Fruit fly (Drosophila melanogaster) whole organism, embryonic: ENCODE data around the gene CG5498.
A peak's percentile ranks its signal among the peaks of the same experiment; 100 is the strongest.

Experiments used
- Bteb2 ChIP-seq: fragments of 200-800 bp; sonication (Bioruptor generic); optimal IDR thresholded peaks from 2 replicates; lab custom pipeline; 2016; ENCODE audit warnings: missing biosample characterization, missing genetic modification characterization
- CG11398 ChIP-seq: fragments of 200-800 bp; sonication (Bioruptor generic); optimal IDR thresholded peaks from 2 replicates; lab custom pipeline; 2016; ENCODE audit warnings: missing biosample characterization, missing genetic modification characterization
- CG11695 ChIP-seq: fragments of 200-800 bp; sonication (Bioruptor generic); IDR thresholded peaks from 3 replicates; pipeline ENCODE4 v1.3.6; 2022; ENCODE audit warnings: missing biosample characterization, missing genetic modification characterization
- CG13775 ChIP-seq: fragments of 200-800 bp; sonication (Bioruptor generic); optimal IDR thresholded peaks from 3 replicates; lab custom pipeline; 2017; ENCODE audit warnings: missing biosample characterization, mild to moderate bottlenecking, missing genetic modification characterization
- CG15011 ChIP-seq: fragments of 200-800 bp; sonication (Bioruptor generic); optimal IDR thresholded peaks from 3 replicates; lab custom pipeline; 2018; ENCODE audit warnings: missing biosample characterization, mild to moderate bottlenecking, missing genetic modification characterization
- CG16813 ChIP-seq: fragments of 200-800 bp; sonication (Bioruptor generic); IDR thresholded peaks from 3 replicates; pipeline ENCODE4 v1.3.6; 2022; ENCODE audit warnings: missing biosample characterization, missing genetic modification characterization; ENCODE audit not compliant: partially characterized antibody
- CG17612 ChIP-seq: fragments of 200-800 bp; sonication (Bioruptor generic); IDR thresholded peaks from 2 replicates; pipeline ENCODE4 v1.3.6; 2022; ENCODE audit warnings: missing biosample characterization, missing genetic modification characterization
- CG17829 ChIP-seq: fragments of 200-800 bp; optimal IDR thresholded peaks from 2 replicates; lab custom pipeline; 2019; ENCODE audit warnings: missing biosample characterization, mild to moderate bottlenecking, missing genetic modification characterization, moderate library complexity
- CG18476 ChIP-seq: fragments of 200-800 bp; sonication (Bioruptor generic); optimal IDR thresholded peaks from 2 replicates; lab custom pipeline; 2016; ENCODE audit warnings: missing biosample characterization, mild to moderate bottlenecking, missing genetic modification characterization
- CG2199 ChIP-seq: fragments of 200-800 bp; sonication (Bioruptor generic); IDR thresholded peaks from 3 replicates; pipeline ENCODE4 v1.3.6; 2022; ENCODE audit warnings: missing biosample characterization, missing genetic modification characterization
- CG3163 ChIP-seq: fragments of 200-800 bp; sonication (Bioruptor generic); optimal IDR thresholded peaks from 3 replicates; lab custom pipeline; 2016; ENCODE audit warnings: missing biosample characterization, missing genetic modification characterization
- CG32772 ChIP-seq: fragments of 200-800 bp; sonication (Bioruptor generic); IDR thresholded peaks from 2 replicates; pipeline ENCODE4 v1.3.6; 2022; ENCODE audit warnings: missing biosample characterization, missing genetic modification characterization
- CG4282 ChIP-seq: fragments of 200-800 bp; sonication (Bioruptor generic); optimal IDR thresholded peaks from 2 replicates; lab custom pipeline; 2016; ENCODE audit warnings: missing biosample characterization, missing genetic modification characterization
- CG4617 ChIP-seq: fragments of 200-800 bp; sonication (Bioruptor generic); optimal IDR thresholded peaks from 3 replicates; lab custom pipeline; 2016; ENCODE audit warnings: missing biosample characterization, missing genetic modification characterization, borderline replicate concordance
- CG4707 ChIP-seq: fragments of 200-800 bp; sonication (Bioruptor generic); optimal IDR thresholded peaks from 2 replicates; lab custom pipeline; 2018; ENCODE audit warnings: missing biosample characterization, mild to moderate bottlenecking, missing genetic modification characterization, moderate library complexity
- CG6272 ChIP-seq: fragments of 200-800 bp; sonication (Bioruptor generic); IDR thresholded peaks from 2 replicates; pipeline ENCODE4 v1.3.6; 2022; ENCODE audit warnings: missing biosample characterization, missing genetic modification characterization
- CG7372 ChIP-seq: fragments of 200-800 bp; sonication (Bioruptor generic); IDR thresholded peaks from 2 replicates; pipeline ENCODE4 v1.3.6; 2022; ENCODE audit warnings: missing biosample characterization, missing genetic modification characterization
- CG7963 ChIP-seq: fragments of 200-800 bp; sonication (Bioruptor generic); IDR thresholded peaks from 3 replicates; pipeline ENCODE4 v1.3.6; 2022; ENCODE audit warnings: missing biosample characterization, missing genetic modification characterization; ENCODE audit not compliant: partially characterized antibody
- CG9817 ChIP-seq: fragments of 200-800 bp; sonication (Bioruptor generic); optimal IDR thresholded peaks from 2 replicates; lab custom pipeline; 2018; ENCODE audit warnings: missing biosample characterization, mild to moderate bottlenecking, missing genetic modification characterization, moderate library complexity
- CG9932 ChIP-seq: fragments of 200-800 bp; sonication (Bioruptor generic); IDR thresholded peaks from 2 replicates; pipeline ENCODE4 v1.3.6; 2022; ENCODE audit warnings: missing biosample characterization, missing genetic modification characterization
- CHES-1-like ChIP-seq: fragments of 200-800 bp; sonication (Bioruptor generic); optimal IDR thresholded peaks from 2 replicates; lab custom pipeline; 2016; ENCODE audit warnings: missing biosample characterization, missing genetic modification characterization
- Deaf1 ChIP-seq: fragments of 200-800 bp; optimal IDR thresholded peaks from 3 replicates; lab custom pipeline; 2019; ENCODE audit warnings: missing biosample characterization, mild to moderate bottlenecking, missing genetic modification characterization, moderate library complexity
- Dip3 ChIP-seq: fragments of 200-800 bp; sonication (Bioruptor generic); optimal IDR thresholded peaks from 3 replicates; lab custom pipeline; 2016; ENCODE audit warnings: missing biosample characterization, missing genetic modification characterization
- HLH3B ChIP-seq: fragments of 200-800 bp; sonication (Bioruptor generic); IDR thresholded peaks from 2 replicates; pipeline ENCODE4 v1.3.6; 2022; ENCODE audit warnings: missing biosample characterization, missing genetic modification characterization
- HLH4C ChIP-seq: fragments of 200-800 bp; sonication (Bioruptor generic); IDR thresholded peaks from 3 replicates; pipeline ENCODE4 v1.3.6; 2022; ENCODE audit warnings: missing biosample characterization, missing genetic modification characterization; ENCODE audit not compliant: partially characterized antibody
- Sox102F ChIP-seq: fragments of 200-800 bp; sonication (Bioruptor generic); optimal IDR thresholded peaks from 2 replicates; lab custom pipeline; 2018; ENCODE audit warnings: missing biosample characterization, mild to moderate bottlenecking, missing genetic modification characterization, moderate library complexity
- Sry-δ ChIP-seq: fragments of 200-800 bp; sonication (Bioruptor generic); optimal IDR thresholded peaks from 2 replicates; lab custom pipeline; 2016; ENCODE audit warnings: missing biosample characterization, missing genetic modification characterization
- Xrp1 ChIP-seq: fragments of 200-800 bp; sonication (Bioruptor generic); IDR thresholded peaks from 2 replicates; pipeline ENCODE4 v1.3.6; 2022; ENCODE audit warnings: missing biosample characterization, missing genetic modification characterization
- amos ChIP-seq: fragments of 200-800 bp; sonication (Bioruptor generic); IDR thresholded peaks from 2 replicates; pipeline ENCODE4 v1.3.6; 2022; ENCODE audit warnings: missing biosample characterization, missing genetic modification characterization; ENCODE audit not compliant: partially characterized antibody
- ase ChIP-seq: fragments of 200-800 bp; sonication (Bioruptor generic); IDR thresholded peaks from 3 replicates; pipeline ENCODE4 v1.3.6; 2022; ENCODE audit warnings: missing biosample characterization, missing genetic modification characterization
- gsb ChIP-seq: fragments of 200-800 bp; sonication (Bioruptor generic); IDR thresholded peaks from 2 replicates; pipeline ENCODE4 v1.3.6; 2022; ENCODE audit warnings: missing biosample characterization, missing genetic modification characterization
- her ChIP-seq: fragments of 200-800 bp; sonication (Bioruptor generic); optimal IDR thresholded peaks from 2 replicates; lab custom pipeline; 2016; ENCODE audit warnings: missing biosample characterization, missing genetic modification characterization
- hkb ChIP-seq, 2 experiments: fragments of 200-800 bp in 1 of 2; fragments of >200 bp in 1 of 2; sonication (Bioruptor generic) in 1 of 2; IDR thresholded peaks in 1 of 2; optimal IDR thresholded peaks in 1 of 2; 2 replicates each; pipeline versions ENCODE4 v1.3.6 to Lab custom; 2017 to 2022; ENCODE audit warnings: missing biosample characterization in 1 of 2, missing genetic modification characterization in 1 of 2
- lab ChIP-seq: fragments of 200-800 bp; sonication (Bioruptor generic); optimal IDR thresholded peaks from 3 replicates; lab custom pipeline; 2017; ENCODE audit warnings: missing biosample characterization, missing genetic modification characterization, mild to moderate bottlenecking, moderate library complexity, missing genetic modification reagents
- nerfin-2 ChIP-seq: fragments of 200-800 bp; sonication (Bioruptor generic); IDR thresholded peaks from 2 replicates; pipeline ENCODE4 v1.3.6; 2022; ENCODE audit warnings: missing biosample characterization, missing genetic modification characterization; ENCODE audit not compliant: partially characterized antibody
- otp ChIP-seq: fragments of 200-800 bp; sonication (Bioruptor generic); IDR thresholded peaks from 3 replicates; pipeline ENCODE4, ENCODE4 v1.3.6; 2022; ENCODE audit warnings: missing biosample characterization, missing genetic modification characterization
- pho ChIP-seq: fragments of 200-800 bp; sonication (Bioruptor generic); optimal IDR thresholded peaks from 2 replicates; lab custom pipeline; 2016; ENCODE audit warnings: missing biosample characterization, missing genetic modification characterization
- phol ChIP-seq: fragments of 200-800 bp; sonication (Bioruptor generic); optimal IDR thresholded peaks from 3 replicates; lab custom pipeline; 2018; ENCODE audit warnings: missing biosample characterization, mild to moderate bottlenecking, missing genetic modification characterization, moderate library complexity
- pros ChIP-seq: fragments of 200-800 bp; sonication (Bioruptor generic); optimal IDR thresholded peaks from 3 replicates; lab custom pipeline; 2019; ENCODE audit warnings: missing biosample characterization, mild to moderate bottlenecking, missing genetic modification characterization, moderate library complexity
- psq ChIP-seq: fragments of 200-800 bp; sonication (Bioruptor generic); optimal IDR thresholded peaks from 2 replicates; lab custom pipeline; 2017; ENCODE audit warnings: missing biosample characterization, missing genetic modification characterization
- ro ChIP-seq: fragments of 200-800 bp; sonication (Bioruptor generic); IDR thresholded peaks from 2 replicates; pipeline ENCODE4 v1.3.6; 2022; ENCODE audit warnings: missing biosample characterization, missing genetic modification characterization
- scrt ChIP-seq: fragments of 200-800 bp; sonication (Bioruptor generic); optimal IDR thresholded peaks from 2 replicates; lab custom pipeline; 2018; ENCODE audit warnings: missing biosample characterization, mild to moderate bottlenecking, missing genetic modification characterization, moderate library complexity
- sens-2 ChIP-seq: fragments of 200-800 bp; sonication (Bioruptor generic); IDR thresholded peaks from 2 replicates; pipeline ENCODE4 v1.3.6; 2022; ENCODE audit warnings: missing biosample characterization, missing genetic modification characterization
- sisA ChIP-seq: fragments of 200-800 bp; sonication (Bioruptor generic); IDR thresholded peaks from 2 replicates; pipeline ENCODE4 v1.3.6; 2022; ENCODE audit warnings: missing biosample characterization, missing genetic modification characterization
- tio ChIP-seq: fragments of 200-800 bp; sonication (Bioruptor generic); optimal IDR thresholded peaks from 2 replicates; lab custom pipeline; 2017; ENCODE audit warnings: missing biosample characterization, missing genetic modification characterization, inconsistent platforms
- vfl ChIP-seq: fragments of 200-800 bp; sonication (Bioruptor generic); optimal IDR thresholded peaks from 2 replicates; lab custom pipeline; 2016; ENCODE audit warnings: missing biosample characterization, missing genetic modification characterization
- wdn ChIP-seq: fragments of 200-800 bp; sonication (Bioruptor generic); IDR thresholded peaks from 2 replicates; pipeline ENCODE4 v1.3.6; 2022; ENCODE audit warnings: missing biosample characterization, missing genetic modification characterization
- wor ChIP-seq: fragments of 200-800 bp; sonication (Bioruptor generic); IDR thresholded peaks from 2 replicates; pipeline ENCODE4 v1.3.6; 2022; ENCODE audit warnings: missing biosample characterization, missing genetic modification characterization

The CG5498 gene

dm6 chr3L:20347762-20348580 is 35.9 kb downstream of the CG5498 start, which contains the start of the genes Rbbp5 and eRF1 (continued):
- TF ChIP-seq CG6272 (GFP tag; lab: Robert Waterston, UW) = no peak
- peak; percentile 84 for TF ChIP-seq CG32772 (GFP tag; lab: Robert Waterston, UW)
- peak; percentile 27 for TF ChIP-seq hkb (optimal IDR thresholded peaks at IDR 0.05; lab: Kevin White, UChicago)
- peak; percentile 66; the same call in 1 of the 2 replicates for TF ChIP-seq hkb (GFP tag; IDR thresholded peaks at IDR 0.05; lab: Robert Waterston, UW)
- peak; percentile 79 for TF ChIP-seq CG17829 (tag; lab: Kevin White, UChicago)
- TF ChIP-seq CG9932 = peak; percentile 96
- TF ChIP-seq ro (GFP tag; lab: Robert Waterston, UW) = no peak
- TF ChIP-seq scrt (GFP tag; lab: Kevin White, UChicago) = no peak
- TF ChIP-seq CG7963 (GFP tag; lab: Robert Waterston, UW) = peak; percentile 84
- no peak for TF ChIP-seq CG11398 (GFP tag; lab: Kevin White, UChicago)
- TF ChIP-seq amos (GFP tag; lab: Robert Waterston, UW) = peak; percentile 96
- TF ChIP-seq Sox102F (GFP tag; lab: Kevin White, UChicago) = no peak
- 0 out of 3 replicates have a peak, but pooled peaks have one; percentile 10 for TF ChIP-seq CG11695 (GFP tag; lab: Robert Waterston, UW)
- no peak for TF ChIP-seq pros (GFP tag; lab: Kevin White, UChicago)
- no peak for TF ChIP-seq CG3163
- TF ChIP-seq phol (tag; lab: Kevin White, UChicago) = peak; percentile 84
- TF ChIP-seq CG7372 (GFP tag; lab: Robert Waterston, UW) = peak; percentile 82
- TF ChIP-seq nerfin-2 (GFP tag; lab: Robert Waterston, UW) = peak; percentile 87
- TF ChIP-seq Dip3 (GFP tag; lab: Kevin White, UChicago) = peak; percentile 51
- TF ChIP-seq Xrp1 = peak; percentile 80
- no peak for TF ChIP-seq CG15011
- TF ChIP-seq CHES-1-like (GFP tag; lab: Kevin White, UChicago) = peak; percentile 16
- no peak for TF ChIP-seq tio (GFP tag; lab: Kevin White, UChicago)
- no peak for TF ChIP-seq sens-2 (GFP tag; lab: Robert Waterston, UW)
- TF ChIP-seq Deaf1 (tag; lab: Kevin White, UChicago) = no peak
- TF ChIP-seq CG18476 (GFP tag; lab: Kevin White, UChicago) = peak; percentile 66
- peak; percentile 65; the same call in 1 of the 2 replicates for TF ChIP-seq HLH3B (GFP tag; lab: Robert Waterston, UW)
- peak; percentile 57; the same call in 2 of the 3 replicates for TF ChIP-seq ase (GFP tag; lab: Robert Waterston, UW)
- peak; percentile 7 for TF ChIP-seq her (GFP tag; lab: Kevin White, UChicago)
- peak; percentile 41; the same call in 1 of the 2 replicates for TF ChIP-seq CG17612 (GFP tag; lab: Robert Waterston, UW)
- no peak for TF ChIP-seq CG2199 (GFP tag; lab: Robert Waterston, UW)
- TF ChIP-seq wor (GFP tag; lab: Robert Waterston, UW) = peak; percentile 47
- peak; percentile 86 for TF ChIP-seq HLH4C (GFP tag; lab: Robert Waterston, UW)
- TF ChIP-seq wdn (GFP tag; lab: Robert Waterston, UW) = peak; percentile 66
- TF ChIP-seq CG13775 (GFP tag; lab: Kevin White, UChicago) = peak; percentile 78
- peak; percentile 58 for TF ChIP-seq Bteb2
- TF ChIP-seq CG9817 (tag; lab: Kevin White, UChicago) = peak; percentile 83
- TF ChIP-seq CG4282 (GFP tag; lab: Kevin White, UChicago) = no peak
- TF ChIP-seq Sry-δ (GFP tag; lab: Kevin White, UChicago) = peak; percentile 94
- TF ChIP-seq CG4617 (GFP tag; lab: Kevin White, UChicago) = peak; percentile 83
- no peak for TF ChIP-seq CG4707 (GFP tag; lab: Kevin White, UChicago)
- no peak; the same call in 1 of the 2 replicates for TF ChIP-seq sisA (GFP tag; lab: Robert Waterston, UW)
- TF ChIP-seq vfl (GFP tag; lab: Kevin White, UChicago) = peak; percentile 71
- TF ChIP-seq lab (GFP tag; lab: Kevin White, UChicago) = peak; percentile 74
- TF ChIP-seq pho (GFP tag; lab: Kevin White, UChicago) = peak; percentile 61
- TF ChIP-seq gsb (GFP tag; lab: Robert Waterston, UW) = no peak; the same call in 1 of the 2 replicates
- TF ChIP-seq CG16813 (GFP tag; lab: Robert Waterston, UW) = peak; percentile 94
- peak; percentile 66; the same call in 2 of the 3 replicates for TF ChIP-seq otp (GFP tag; lab: Robert Waterston, UW)
- TF ChIP-seq psq (GFP tag; lab: Kevin White, UChicago) = peak; percentile 32
